Worm (Caenorhabditis elegans): ENCODE results near the gene atrn-1.

DNA sequence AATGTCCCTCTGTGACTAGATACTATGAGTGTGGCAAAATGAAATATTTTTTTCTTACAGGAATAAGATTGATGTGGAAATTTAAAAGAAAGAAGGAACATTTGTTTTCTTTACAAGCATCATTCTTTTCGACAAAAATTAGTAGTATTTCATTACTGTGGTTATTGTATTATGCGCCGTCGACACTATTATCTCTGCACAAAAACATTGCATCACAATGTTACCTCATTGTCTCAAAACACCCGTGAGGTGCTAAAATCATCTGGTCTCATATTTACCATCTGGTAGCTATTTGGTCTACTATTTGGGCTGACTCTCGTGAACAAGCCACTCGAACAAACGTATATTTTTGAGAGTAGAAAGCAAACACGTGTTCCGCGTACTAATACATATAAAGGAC is 48.2 kb downstream of the atrn-1 start:
- TF ChIP-seq ets-4 (tag; optimal IDR thresholded peaks at IDR 0.05) (no peak), dve-1 (tag; optimal IDR thresholded peaks at IDR 0.05) (no peak), dmd-4 (tag; optimal IDR thresholded peaks at IDR 0.05; ENCODE audit: borderline replicate concordance) (no peak), ceh-2 (tag; optimal IDR thresholded peaks at IDR 0.05) (no peak), hlh-8 (tag; optimal IDR thresholded peaks at IDR 0.05) (no peak), pha-4 (tag; optimal IDR thresholded peaks at IDR 0.05) (no peak), ceh-34 (tag; optimal IDR thresholded peaks at IDR 0.05) (no peak), nhr-11 (tag; optimal IDR thresholded peaks at IDR 0.05) (no peak), ceh-18 (tag; optimal IDR thresholded peaks at IDR 0.05) (no peak), hlh-13 (GFP tag; optimal IDR thresholded peaks at IDR 0.05) (no peak), sox-4 (tag; optimal IDR thresholded peaks at IDR 0.05) (no peak), madf-2 (tag; optimal IDR thresholded peaks at IDR 0.05) (no peak), C08G9.2 (tag; optimal IDR thresholded peaks at IDR 0.05) (no peak)

Data from whole organism, late embryonic.